Worm (Caenorhabditis elegans) whole organism, young adult: ENCODE results near the gene cpt-5.
A peak's percentile ranks its signal among the peaks of the same experiment; 100 is the strongest.

Experiments
- B0019.2 ChIP-seq: fragments of 200-800 bp; sonication (Bioruptor generic); conservative IDR thresholded peaks from 2 replicates; pipeline ENCODE4 v1.3.6; 2022; ENCODE audit warnings: missing genetic modification reagents, missing genetic modification characterization, missing compliant biosample characterization
- B0261.1 ChIP-seq: sonication (generic microtip); optimal IDR thresholded peaks from 2 replicates; lab custom pipeline; 2016; ENCODE audit warnings: mild to moderate bottlenecking, missing genetic modification characterization, moderate library complexity, missing compliant biosample characterization
- B0336.3 ChIP-seq: fragments of 200-800 bp; sonication (Bioruptor generic); IDR thresholded peaks from 2 replicates; pipeline ENCODE4 v1.3.6; 2022; ENCODE audit warnings: missing genetic modification characterization, missing compliant biosample characterization
- C17E4.6 ChIP-seq: fragments of 200-800 bp; sonication (Bioruptor generic); IDR thresholded peaks from 2 replicates; pipeline ENCODE4 v1.3.6; 2022; ENCODE audit warnings: missing genetic modification reagents, missing genetic modification characterization, missing compliant biosample characterization
- F22D6.2 ChIP-seq: sonication (generic microtip); optimal IDR thresholded peaks from 2 replicates; lab custom pipeline; 2016; ENCODE audit warnings: mild to moderate bottlenecking, missing genetic modification characterization, missing compliant biosample characterization
- F33H1.4 ChIP-seq: fragments of 200-800 bp; sonication (Bioruptor generic); IDR thresholded peaks from 2 replicates; pipeline ENCODE4 v1.3.6; 2022; ENCODE audit warnings: missing genetic modification reagents, missing genetic modification characterization, missing compliant biosample characterization
- K11D2.4 ChIP-seq: fragments of 200-800 bp; sonication (Bioruptor generic); IDR thresholded peaks from 2 replicates; pipeline ENCODE4 v1.3.6; 2022; ENCODE audit warnings: missing genetic modification reagents, missing genetic modification characterization, missing compliant biosample characterization
- Y56A3A.18 ChIP-seq: fragments of 200-800 bp; sonication (Bioruptor generic); IDR thresholded peaks from 2 replicates; pipeline ENCODE4 v1.3.6; 2022; ENCODE audit warnings: missing genetic modification reagents, missing genetic modification characterization, missing compliant biosample characterization
- Y67H2A.10 ChIP-seq: fragments of 200-800 bp; sonication (Bioruptor generic); conservative IDR thresholded peaks from 2 replicates; pipeline ENCODE4 v1.3.6; 2022; ENCODE audit warnings: missing genetic modification reagents, missing genetic modification characterization, missing compliant biosample characterization
- atf-7 ChIP-seq: sonication (generic microtip); optimal IDR thresholded peaks from 2 replicates; lab custom pipeline; 2017; ENCODE audit warnings: mild to moderate bottlenecking, missing genetic modification characterization, missing compliant biosample characterization
- athp-1 ChIP-seq: sonication (generic microtip); optimal IDR thresholded peaks from 2 replicates; lab custom pipeline; 2017; ENCODE audit warnings: mild to moderate bottlenecking, missing genetic modification characterization, missing compliant biosample characterization
- bed-1 ChIP-seq: fragments of 200-800 bp; sonication (Bioruptor generic); IDR thresholded peaks from 2 replicates; pipeline ENCODE4 v1.3.6; 2022; ENCODE audit warnings: missing genetic modification reagents, missing genetic modification characterization, missing compliant biosample characterization
- bed-2 ChIP-seq: fragments of 200-800 bp; sonication (Bioruptor generic); IDR thresholded peaks from 2 replicates; pipeline ENCODE4 v1.3.6; 2022; ENCODE audit warnings: missing genetic modification reagents, missing genetic modification characterization, missing compliant biosample characterization
- die-1 ChIP-seq: sonication (generic microtip); optimal IDR thresholded peaks from 2 replicates; lab custom pipeline; 2016; ENCODE audit warnings: missing genotype, mild to moderate bottlenecking, missing genetic modification characterization, missing compliant biosample characterization
- dox-1 ChIP-seq: fragments of 200-800 bp; sonication (Bioruptor generic); IDR thresholded peaks from 2 replicates; pipeline ENCODE4 v1.3.6; 2022; ENCODE audit warnings: missing genetic modification reagents, missing genetic modification characterization, missing compliant biosample characterization
- dpff-1 ChIP-seq: sonication (generic microtip); optimal IDR thresholded peaks from 2 replicates; lab custom pipeline; 2017; ENCODE audit warnings: mild to moderate bottlenecking, missing genetic modification characterization, missing compliant biosample characterization
- egl-44 ChIP-seq: fragments of 200-800 bp; sonication (Bioruptor generic); IDR thresholded peaks from 2 replicates; pipeline ENCODE4 v1.3.6; 2022; ENCODE audit warnings: missing genetic modification reagents, missing genetic modification characterization, missing compliant biosample characterization
- ekl-4 ChIP-seq: fragments of 200-800 bp; sonication (Bioruptor generic); IDR thresholded peaks from 2 replicates; pipeline ENCODE4 v1.3.6; 2022; ENCODE audit warnings: missing genetic modification reagents, missing genetic modification characterization, missing compliant biosample characterization
- him-1 ChIP-seq: sonication (generic microtip); optimal IDR thresholded peaks from 2 replicates; lab custom pipeline; 2016; ENCODE audit warnings: missing genotype, missing genetic modification reagents, missing genetic modification characterization, missing compliant biosample characterization
- hmg-1.2 ChIP-seq: fragments of 200-800 bp; sonication (Bioruptor generic); IDR thresholded peaks from 2 replicates; pipeline ENCODE4 v1.3.6; 2022; ENCODE audit warnings: missing genetic modification reagents, missing genetic modification characterization, missing compliant biosample characterization
- hmg-20 ChIP-seq: fragments of 200-800 bp; sonication (Bioruptor generic); IDR thresholded peaks from 2 replicates; pipeline ENCODE4 v1.3.6; 2022; ENCODE audit warnings: missing genetic modification reagents, missing genetic modification characterization, missing compliant biosample characterization
- hsf-1 ChIP-seq: fragments of 200-800 bp; sonication (Bioruptor generic); IDR thresholded peaks from 2 replicates; pipeline ENCODE4 v1.3.6; 2022; ENCODE audit warnings: missing genetic modification reagents, missing genetic modification characterization, missing compliant biosample characterization
- lag-1 ChIP-seq: fragments of 200-800 bp; sonication (Bioruptor generic); IDR thresholded peaks from 2 replicates; pipeline ENCODE4 v1.3.6; 2022; ENCODE audit warnings: missing genetic modification reagents, missing genetic modification characterization, missing compliant biosample characterization
- let-526 ChIP-seq: fragments of 200-800 bp; sonication (Bioruptor generic); IDR thresholded peaks from 2 replicates; pipeline ENCODE4 v1.3.6; 2022; ENCODE audit warnings: missing genetic modification reagents, missing genetic modification characterization, missing compliant biosample characterization
- lin-26 ChIP-seq: fragments of 200-800 bp; sonication (Bioruptor generic); IDR thresholded peaks from 2 replicates; pipeline ENCODE4 v1.3.6; 2022; ENCODE audit warnings: missing genetic modification reagents, missing genetic modification characterization, missing compliant biosample characterization
- lin-35 ChIP-seq, 3 experiments: fragments of 150-350 bp in 2 of 3; sonication (generic microtip) in 1 of 3; optimal IDR thresholded peaks; 2 replicates each; lab custom pipeline; 2014 to 2018; ENCODE audit warnings: missing biosample characterization in 3 of 3, missing genetic modification characterization in 3 of 3, missing genetic modification reagents in 3 of 3
- lin-40 ChIP-seq: sonication (generic microtip); optimal IDR thresholded peaks from 2 replicates; lab custom pipeline; 2016; ENCODE audit warnings: missing genetic modification characterization, mild to moderate bottlenecking, missing compliant biosample characterization, missing genotype, missing genetic modification reagents
- lin-54 ChIP-seq: fragments of 200-800 bp; sonication (Bioruptor generic); optimal IDR thresholded peaks from 2 replicates; lab custom pipeline; 2018; ENCODE audit warnings: mild to moderate bottlenecking, missing genetic modification characterization, missing compliant biosample characterization
- lir-1 ChIP-seq: fragments of 200-800 bp; sonication (Bioruptor generic); conservative IDR thresholded peaks from 2 replicates; pipeline ENCODE4 v1.3.6; 2022; ENCODE audit warnings: missing genetic modification reagents, missing genetic modification characterization, missing compliant biosample characterization
- madf-3 ChIP-seq: fragments of 200-800 bp; sonication (Bioruptor generic); IDR thresholded peaks from 2 replicates; pipeline ENCODE4 v1.3.6; 2022; ENCODE audit warnings: missing genetic modification reagents, missing genetic modification characterization, missing compliant biosample characterization
- mel-28 ChIP-seq: sonication (generic microtip); optimal IDR thresholded peaks from 2 replicates; lab custom pipeline; 2016; ENCODE audit warnings: borderline replicate concordance, mild to moderate bottlenecking, missing genetic modification characterization, missing compliant biosample characterization
- mes-4 ChIP-seq: sonication (generic microtip); optimal IDR thresholded peaks from 2 replicates; lab custom pipeline; 2016; ENCODE audit warnings: missing genotype, missing genetic modification characterization, missing compliant biosample characterization
- nfya-1 ChIP-seq: sonication (generic microtip); optimal IDR thresholded peaks from 2 replicates; lab custom pipeline; 2017; ENCODE audit warnings: antibody characterized with exemption, missing compliant biosample characterization, missing genetic modification characterization, borderline replicate concordance; ENCODE audit not compliant: insufficient read depth
- nhr-179 ChIP-seq: sonication (generic microtip); optimal IDR thresholded peaks from 2 replicates; lab custom pipeline; 2016; ENCODE audit warnings: mild to moderate bottlenecking, missing genetic modification characterization, missing compliant biosample characterization
- nhr-27 ChIP-seq: fragments of 200-800 bp; sonication (Bioruptor generic); optimal IDR thresholded peaks from 2 replicates; lab custom pipeline; 2018; ENCODE audit warnings: mild to moderate bottlenecking, missing genetic modification characterization, moderate library complexity, missing compliant biosample characterization
- nhr-80 ChIP-seq: sonication (generic microtip); optimal IDR thresholded peaks from 2 replicates; lab custom pipeline; 2016; ENCODE audit warnings: missing genetic modification characterization, missing compliant biosample characterization
- nhr-90 ChIP-seq: sonication (generic microtip); optimal IDR thresholded peaks from 2 replicates; lab custom pipeline; 2016; ENCODE audit warnings: missing genotype, mild to moderate bottlenecking, missing genetic modification characterization, missing compliant biosample characterization
- repo-1 ChIP-seq: sonication (generic microtip); optimal IDR thresholded peaks from 2 replicates; lab custom pipeline; 2017; ENCODE audit warnings: mild to moderate bottlenecking, missing genetic modification characterization, missing compliant biosample characterization
- sdz-38 ChIP-seq: sonication (generic microtip); optimal IDR thresholded peaks from 2 replicates; lab custom pipeline; 2016; ENCODE audit warnings: missing genotype, missing genetic modification characterization, missing compliant biosample characterization
- snpc-3.4 ChIP-seq: sonication (generic microtip); optimal IDR thresholded peaks from 2 replicates; lab custom pipeline; 2017; ENCODE audit warnings: missing genetic modification characterization, mild to moderate bottlenecking, missing compliant biosample characterization, antibody characterized with exemption, moderate library complexity, missing genotype, missing genetic modification reagents
- snpc-4 ChIP-seq, 5 experiments: fragments of 150-350 bp in 1 of 5; sonication (generic microtip) in 4 of 5; optimal IDR thresholded peaks; 2 replicates each; lab custom pipeline; 2014 to 2018; ENCODE audit warnings: missing genetic modification characterization in 5 of 5, missing biosample characterization in 3 of 5, antibody characterized with exemption in 2 of 5, mild to moderate bottlenecking in 2 of 5, missing compliant biosample characterization in 2 of 5, missing genotype in 2 of 5, moderate library complexity in 2 of 5, missing genetic modification reagents in 1 of 5
- sptf-2 ChIP-seq: fragments of 200-800 bp; sonication (Bioruptor generic); optimal IDR thresholded peaks from 2 replicates; lab custom pipeline; 2018; ENCODE audit warnings: mild to moderate bottlenecking, missing genetic modification characterization, missing compliant biosample characterization
- zfh-2 ChIP-seq: fragments of 200-800 bp; sonication (Bioruptor generic); conservative IDR thresholded peaks from 2 replicates; pipeline ENCODE4 v1.3.6; 2022; ENCODE audit warnings: missing genetic modification reagents, missing genetic modification characterization, missing compliant biosample characterization

The cpt-5 gene

DNA sequence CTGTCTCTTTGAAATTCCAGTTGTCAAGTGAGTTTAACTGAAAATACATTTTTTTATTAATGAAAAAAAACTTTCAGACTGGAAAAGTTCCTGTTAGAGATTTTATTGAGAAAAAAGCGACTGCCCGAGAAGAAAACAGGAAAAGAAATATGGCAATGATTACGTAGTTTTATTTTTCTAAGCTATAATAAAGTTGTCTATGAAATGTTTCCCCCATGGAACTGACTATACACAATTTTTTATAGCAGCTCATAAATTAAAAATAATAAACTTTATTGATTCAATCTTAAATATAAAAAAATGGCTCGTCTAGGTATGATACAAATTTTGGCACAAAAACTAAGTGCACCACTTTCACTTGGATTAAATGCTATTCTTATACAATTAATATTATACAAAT lies 29.5 kb downstream of the cpt-5 start, which contains the start of gene C06B3.1:
C06B3.1 (plus strand) TSS at position 301 of the 400 bp plus-strand sequence.
- TF ChIP-seq F22D6.2 (tag; lab: Kevin White, UChicago) (no peak), hmg-1.2 (no peak), hmg-20 (no peak), K11D2.4 (no peak), C17E4.6 (GFP tag; lab: Robert Waterston, UW) (no peak), sdz-38 (tag; lab: Kevin White, UChicago) (no peak), him-1 (tag; lab: Kevin White, UChicago) (no peak), mel-28 (tag; lab: Kevin White, UChicago) (no peak), Y67H2A.10 (GFP tag; lab: Robert Waterston, UW) (no peak), F33H1.4 (GFP tag; lab: Robert Waterston, UW) (no peak), die-1 (tag; lab: Kevin White, UChicago) (no peak), ekl-4 (GFP tag; lab: Robert Waterston, UW) (no peak), nhr-27 (tag; lab: Kevin White, UChicago) (no peak), B0019.2 (GFP tag; lab: Robert Waterston, UW) (no peak), B0261.1 (no peak), bed-2 (no peak), mes-4 (tag; lab: Kevin White, UChicago) (no peak)

ce11 chrV:13904446-13904845 lies 31.5 kb downstream of the cpt-5 start, which contains the start of gene stdh-3:
stdh-3 (plus strand) TSS chrV:13904611.
- TF ChIP-seq F33H1.4 (GFP tag; lab: Robert Waterston, UW), result no peak
- no peak for TF ChIP-seq lag-1 (GFP tag; lab: Robert Waterston, UW)
- no peak for TF ChIP-seq die-1 (tag; lab: Kevin White, UChicago)
- TF ChIP-seq sdz-38 (tag; lab: Kevin White, UChicago), result no peak
- TF ChIP-seq madf-3 (GFP tag; lab: Robert Waterston, UW), result no peak
- no peak for TF ChIP-seq nhr-179 (tag; lab: Kevin White, UChicago)
- no peak for TF ChIP-seq lin-35 (GFP tag; optimal IDR thresholded peaks at IDR 0.05; lab: Kevin White, UChicago)
- no peak for TF ChIP-seq atf-7 (tag; lab: Kevin White, UChicago)
- TF ChIP-seq dpff-1 (tag; lab: Kevin White, UChicago), result no peak
- no peak for TF ChIP-seq snpc-3.4
- TF ChIP-seq nfya-1 (tag; lab: Kevin White, UChicago), result no peak
- TF ChIP-seq lin-40 (tag; lab: Kevin White, UChicago), result no peak
- TF ChIP-seq let-526 (GFP tag; lab: Robert Waterston, UW), result no peak
- TF ChIP-seq bed-1 (GFP tag; lab: Robert Waterston, UW), result no peak
- TF ChIP-seq hsf-1 (GFP tag; lab: Robert Waterston, UW), result no peak
- TF ChIP-seq nhr-90, result no peak

DNA sequence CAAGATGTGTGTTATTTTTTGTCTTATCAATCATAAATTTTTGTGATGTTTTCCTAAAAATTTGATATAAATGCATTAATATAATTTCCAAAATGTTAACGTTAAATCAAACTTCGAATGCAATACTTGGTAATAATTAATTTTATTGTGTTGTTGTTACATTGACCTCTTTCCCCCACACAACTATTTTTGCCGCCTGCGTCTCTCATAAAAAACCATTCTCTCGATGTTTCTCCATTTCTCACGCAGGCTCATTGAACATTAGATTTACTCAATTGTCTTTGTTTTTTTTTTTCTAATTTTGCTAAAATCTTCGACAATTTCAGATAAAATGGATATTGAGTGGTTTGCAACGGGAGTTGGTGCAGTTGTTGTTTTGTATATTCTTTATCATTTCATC lies 33.2 kb downstream of the cpt-5 start, which contains the start of gene stdh-1:
stdh-1 (plus strand) TSS at position 327 of the 400 bp plus-strand sequence.
- TF ChIP-seq lin-54 (GFP tag; lab: Kevin White, UChicago), result no peak
- peak; percentile 6 for TF ChIP-seq nhr-80
- peak; percentile 62; the same call in 1 of the 2 replicates for TF ChIP-seq hmg-1.2

DNA sequence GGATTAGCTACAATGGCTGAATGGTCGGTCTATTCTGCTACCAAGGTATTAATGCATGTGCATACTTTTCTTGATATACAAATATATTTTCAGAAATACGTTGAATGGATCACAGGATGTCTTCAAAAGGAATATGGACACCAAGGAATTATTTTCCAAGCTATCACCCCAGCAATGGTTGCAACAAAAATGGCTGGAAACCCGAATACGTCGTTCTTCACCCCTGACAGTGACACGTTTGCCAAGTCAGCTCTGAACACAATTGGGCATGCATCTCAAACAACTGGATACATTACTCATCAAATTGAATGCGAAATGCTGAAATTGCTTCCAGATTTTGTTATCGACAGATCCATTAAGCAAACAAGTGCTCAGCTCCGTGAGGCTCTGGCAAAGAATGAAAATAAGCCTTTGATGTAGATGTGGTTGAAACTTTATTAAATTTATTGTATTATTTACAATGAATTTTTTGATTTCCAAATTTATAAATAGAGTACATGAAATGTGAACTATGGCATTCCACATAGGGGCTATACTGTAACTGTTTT lies 34.6 kb downstream of the cpt-5 start:
- peak; percentile 96 for TF ChIP-seq B0336.3 (GFP tag; lab: Robert Waterston, UW)
- TF ChIP-seq Y67H2A.10 (GFP tag; lab: Robert Waterston, UW), result peak; percentile 54; the same call in 1 of the 2 replicates
- peak; percentile 79 for TF ChIP-seq dox-1 (GFP tag; lab: Robert Waterston, UW)
- no peak for TF ChIP-seq sptf-2 (GFP tag; lab: Kevin White, UChicago)
- no peak for TF ChIP-seq snpc-4 (GFP tag; optimal IDR thresholded peaks at IDR 0.05; lab: Kevin White, UChicago)
- TF ChIP-seq snpc-4 (tag; optimal IDR thresholded peaks at IDR 0.05; lab: Kevin White, UChicago), result peak in 1 of 4 experiments; percentile 34
- TF ChIP-seq lir-1 (GFP tag; lab: Robert Waterston, UW), result peak; percentile 73
- TF ChIP-seq egl-44 (GFP tag; lab: Robert Waterston, UW), result peak; percentile 77
- TF ChIP-seq B0261.1, result no peak
- peak; percentile 91 for TF ChIP-seq lin-26 (GFP tag; lab: Robert Waterston, UW)
- TF ChIP-seq hmg-20, result peak; percentile 62; the same call in 1 of the 2 replicates
- TF ChIP-seq repo-1, result peak; percentile 98
- peak; percentile 67 for TF ChIP-seq athp-1 (tag; lab: Kevin White, UChicago)
- no peak for TF ChIP-seq zfh-2 (GFP tag; lab: Robert Waterston, UW)
- TF ChIP-seq Y56A3A.18 (GFP tag; lab: Robert Waterston, UW), result peak; percentile 94
